Fruit fly (Drosophila melanogaster) whole organism, embryonic: Measurements from ENCODE around the gene CG13984.
A peak's percentile ranks its signal among the peaks of the same experiment; 100 is the strongest.

Source experiments
- CG3838 ChIP-seq: fragments of 200-800 bp; sonication (Bioruptor generic); optimal IDR thresholded peaks from 3 replicates; lab custom pipeline; 2016; ENCODE audit warnings: missing biosample characterization, missing genetic modification characterization
- CTCF ChIP-seq: fragments of 200-800 bp; sonication (Bioruptor generic); optimal IDR thresholded peaks from 2 replicates; lab custom pipeline; 2017; ENCODE audit warnings: missing biosample characterization, mild to moderate bottlenecking, missing genetic modification characterization, moderate library complexity
- ERR ChIP-seq: fragments of 200-800 bp; sonication (Bioruptor generic); optimal IDR thresholded peaks from 2 replicates; lab custom pipeline; 2016; ENCODE audit warnings: missing biosample characterization, missing genetic modification characterization
- Max ChIP-seq: fragments of 200-800 bp; sonication (Bioruptor generic); optimal IDR thresholded peaks from 2 replicates; lab custom pipeline; 2016; ENCODE audit warnings: missing biosample characterization, mild to moderate bottlenecking, missing genetic modification characterization
- Neu2 ChIP-seq: fragments of 200-800 bp; sonication (Bioruptor generic); optimal IDR thresholded peaks from 3 replicates; lab custom pipeline; 2016; ENCODE audit warnings: missing biosample characterization, missing genetic modification characterization, borderline replicate concordance

- no peak for TF ChIP-seq CG3838 (GFP tag; lab: Kevin White, UChicago)
- no peak for TF ChIP-seq ERR
- TF ChIP-seq Max (GFP tag; lab: Kevin White, UChicago) = peak; percentile 34
- no peak for TF ChIP-seq Neu2 (GFP tag; lab: Kevin White, UChicago)
- TF ChIP-seq CTCF (GFP tag; lab: Kevin White, UChicago) = peak; percentile 98
Observed at dm6 chr2L:6323536-6324385, 15.1 kb downstream of the CG13984 start, which contains the start of gene PDZ-GEF.
